Worm (Caenorhabditis elegans) whole organism, L4 larva: ENCODE measurements around the gene C34E7.3.

Experiments used
- F26F4.8 ChIP-seq: fragments of 200-800 bp; sonication (Bioruptor generic); conservative IDR thresholded peaks from 2 replicates; pipeline ENCODE4 v1.3.6; 2022; ENCODE audit warnings: missing genetic modification characterization, missing compliant biosample characterization
- ama-1 ChIP-seq: fragments of 150-350 bp; optimal IDR thresholded peaks from 2 replicates; lab custom pipeline; 2014; ENCODE audit warnings: inconsistent platforms, mixed read lengths
- ceh-28 ChIP-seq: fragments of 150-350 bp; optimal IDR thresholded peaks from 2 replicates; lab custom pipeline; 2014; ENCODE audit warnings: missing biosample characterization, missing genetic modification reagents, missing genetic modification characterization
- lin-15B ChIP-seq: fragments of 150-350 bp; sonication (generic microtip); optimal IDR thresholded peaks from 3 replicates; lab custom pipeline; 2014; ENCODE audit warnings: missing biosample characterization, missing genetic modification characterization
- lsy-2 ChIP-seq, 2 experiments: fragments of 150-350 bp in 1 of 2; sonication (generic microtip) in 1 of 2; optimal IDR thresholded peaks; 2 replicates each; lab custom pipeline; 2014 to 2017; ENCODE audit warnings: missing biosample characterization in 2 of 2, missing genetic modification characterization in 2 of 2
- mdl-1 ChIP-seq, 2 experiments: fragments of 150-350 bp in 1 of 2; sonication (generic microtip) in 1 of 2; optimal IDR thresholded peaks; 2 replicates each; lab custom pipeline; 2014 to 2017; ENCODE audit warnings: missing biosample characterization in 2 of 2, missing genetic modification characterization in 2 of 2
- nhr-11 ChIP-seq: fragments of 150-350 bp; optimal IDR thresholded peaks from 2 replicates; lab custom pipeline; 2014; ENCODE audit warnings: missing biosample characterization, missing genetic modification characterization
- nhr-237 ChIP-seq: sonication (generic microtip); optimal IDR thresholded peaks from 2 replicates; lab custom pipeline; 2017; ENCODE audit warnings: missing biosample characterization, missing genetic modification characterization
- nhr-25 ChIP-seq: sonication (generic microtip); optimal IDR thresholded peaks from 2 replicates; lab custom pipeline; 2017; ENCODE audit warnings: missing genetic modification characterization, mild to moderate bottlenecking, missing compliant biosample characterization, antibody characterized with exemption, moderate library complexity, borderline replicate concordance; ENCODE audit not compliant: insufficient read depth
- pqm-1 ChIP-seq: sonication (generic microtip); optimal IDR thresholded peaks from 2 replicates; lab custom pipeline; 2017; ENCODE audit warnings: missing biosample characterization, missing genetic modification characterization
- unc-39 ChIP-seq: sonication (generic microtip); optimal IDR thresholded peaks from 2 replicates; lab custom pipeline; 2017; ENCODE audit warnings: missing biosample characterization, missing genetic modification characterization

DNA sequence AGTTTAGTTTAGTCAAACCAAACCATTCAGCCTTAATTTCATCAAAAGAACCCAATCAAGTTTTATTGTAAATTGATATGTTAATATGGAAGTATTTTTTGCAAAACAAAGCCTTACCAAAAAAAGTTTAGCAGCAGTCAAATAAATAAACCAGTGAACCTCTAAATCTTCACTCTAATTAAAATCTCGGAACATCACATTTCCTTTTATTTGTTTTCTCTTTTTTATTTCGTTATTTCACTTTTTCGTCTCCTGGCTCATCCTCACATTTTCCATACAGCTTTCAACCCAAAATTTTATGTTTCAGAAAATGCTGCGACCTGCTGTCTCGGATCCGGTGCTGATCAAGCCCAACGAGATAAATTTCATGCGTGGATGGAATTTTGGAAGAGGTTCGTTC is at the start of gene C34E7.3:
- TF ChIP-seq lsy-2 (tag; optimal IDR thresholded peaks at IDR 0.05; lab: Kevin White, UChicago): no peak
- no peak for TF ChIP-seq unc-39
- TF ChIP-seq ama-1: no peak
- TF ChIP-seq nhr-11 (tag; lab: Kevin White, UChicago): no peak
- TF ChIP-seq pqm-1 (tag; lab: Kevin White, UChicago): no peak
- no peak for TF ChIP-seq nhr-237 (tag; lab: Kevin White, UChicago)
- TF ChIP-seq lin-15B: no peak
- no peak for TF ChIP-seq ceh-28 (tag; lab: Kevin White, UChicago)
- no peak for TF ChIP-seq F26F4.8
- TF ChIP-seq mdl-1 (tag; optimal IDR thresholded peaks at IDR 0.05; lab: Kevin White, UChicago): no peak
- no peak for TF ChIP-seq nhr-25
